Fruit fly (Drosophila melanogaster): ENCODE measurements around the gene Vps16B.

The Vps16B gene

dm6 chr3R:29835710-29836049 is 19.4 kb upstream of the Vps16B start, which contains the start of gene Prtl99C:
TSS of gene Prtl99C (plus strand) at chr3R:29835950.
- no peak for TF ChIP-seq Dll (optimal IDR thresholded peaks at IDR 0.05)
- TF ChIP-seq CG8478 (optimal IDR thresholded peaks at IDR 0.05) = no peak
- no peak for TF ChIP-seq EcR (GFP tag; optimal IDR thresholded peaks at IDR 0.05)

DNA sequence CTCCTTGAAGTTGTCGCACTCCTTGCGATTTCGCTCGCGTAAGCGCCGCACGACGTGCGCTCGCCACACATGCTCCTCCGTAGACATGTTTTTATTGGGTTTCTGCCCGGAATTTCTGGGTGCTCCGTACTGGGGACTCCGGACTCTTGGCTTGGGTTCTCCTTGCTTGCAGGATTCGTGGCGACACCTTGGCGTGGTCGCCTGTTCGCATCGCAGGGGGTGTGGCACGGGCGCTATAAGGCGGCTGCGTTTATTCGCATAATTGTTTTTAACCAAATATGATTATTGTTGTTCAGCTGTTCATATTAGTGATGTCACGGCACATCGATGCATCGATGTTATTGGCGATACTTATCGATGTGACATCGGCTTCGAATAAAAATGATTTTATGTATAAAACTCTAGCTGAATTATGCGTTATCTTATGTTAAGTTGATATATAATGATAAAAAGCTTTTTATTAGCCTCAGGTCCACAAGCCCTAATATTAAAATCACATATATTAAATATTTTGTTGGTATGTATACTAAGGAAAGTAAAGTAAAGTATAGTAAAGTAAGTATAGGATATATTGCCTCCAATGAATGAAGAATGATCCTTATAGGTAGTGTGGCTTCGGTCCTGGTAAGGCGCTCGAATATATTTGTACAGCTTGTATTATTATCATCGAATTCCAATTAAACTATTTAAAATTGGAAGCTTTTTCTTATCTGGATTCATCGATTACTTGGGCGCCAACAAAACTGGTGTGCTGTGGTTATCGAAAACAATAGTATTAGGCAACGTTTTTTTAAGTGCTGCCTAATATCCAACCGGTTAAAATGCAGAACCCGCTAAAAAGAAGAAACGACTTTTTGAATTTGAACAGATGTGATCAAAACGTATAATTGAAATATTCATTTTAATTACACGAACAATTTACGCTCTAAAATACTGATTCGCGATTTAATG is 18.8 kb upstream of the Vps16B start, which contains the start of gene Atg16:
TSS of gene Atg16 (minus strand) at position 343 of the 951 bp plus-strand sequence.
- TF ChIP-seq CG8478 (optimal IDR thresholded peaks at IDR 0.05) = no peak
- no peak for TF ChIP-seq EcR (GFP tag; optimal IDR thresholded peaks at IDR 0.05)
- TF ChIP-seq psq (optimal IDR thresholded peaks at IDR 0.05) = no peak
- no peak for TF ChIP-seq pan (optimal IDR thresholded peaks at IDR 0.05)

DNA sequence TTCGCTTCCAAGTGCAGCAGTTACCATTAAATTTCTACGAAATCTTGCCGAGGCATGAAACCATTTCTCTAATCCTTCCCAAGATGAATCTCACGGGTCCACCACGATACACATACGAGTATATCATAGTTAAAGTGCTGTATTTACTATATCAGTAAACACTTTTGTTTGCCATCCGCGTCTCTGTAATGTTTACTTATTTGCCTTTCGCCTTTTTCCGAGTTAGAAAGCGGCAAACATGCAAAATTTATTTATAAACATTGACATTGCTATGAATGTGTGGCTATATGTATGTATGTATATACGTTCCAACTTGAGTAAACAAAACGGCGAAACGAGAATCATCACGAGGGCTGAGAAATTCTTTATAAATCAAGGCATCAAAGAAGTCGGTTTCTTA is 14.7 kb upstream of the Vps16B start:
- TF ChIP-seq CG8478 (optimal IDR thresholded peaks at IDR 0.05) = no peak
- no peak for TF ChIP-seq usp (GFP tag; optimal IDR thresholded peaks at IDR 0.05)
- TF ChIP-seq psq (optimal IDR thresholded peaks at IDR 0.05) = no peak
- TF ChIP-seq pan (optimal IDR thresholded peaks at IDR 0.05) = no peak
- TF ChIP-seq EcR (GFP tag; optimal IDR thresholded peaks at IDR 0.05) = no peak
- no peak for TF ChIP-seq Dll (optimal IDR thresholded peaks at IDR 0.05)

DNA sequence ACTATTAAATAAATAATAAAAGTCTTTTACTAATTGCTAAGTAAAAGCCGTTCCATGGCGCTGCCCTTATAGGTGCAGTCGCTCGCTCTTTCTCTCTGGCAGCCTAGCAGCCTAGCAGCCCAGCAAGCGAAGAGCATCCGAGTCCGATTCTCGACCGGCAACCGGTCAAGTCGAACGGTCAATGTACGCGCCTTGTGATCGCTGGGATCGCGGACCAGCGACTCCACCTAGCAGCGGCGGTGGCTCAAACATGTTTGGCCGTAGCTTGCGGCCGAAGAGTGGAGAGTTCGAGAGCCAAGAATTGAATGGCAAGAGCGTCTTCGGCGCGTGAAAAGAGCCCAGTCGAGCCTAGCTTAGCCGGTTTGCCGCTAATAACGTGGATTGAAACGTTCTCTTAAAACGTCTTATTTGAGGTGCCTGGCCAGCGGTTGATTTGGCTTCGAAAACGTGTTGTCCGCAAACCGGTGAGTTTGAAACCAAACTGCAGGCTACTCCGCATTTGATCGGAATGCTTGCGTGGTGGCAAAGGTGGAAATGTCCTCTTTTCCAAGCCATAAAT is 13.1 kb upstream of the Vps16B start:
- TF ChIP-seq CG8478 (optimal IDR thresholded peaks at IDR 0.05) = no peak
- no peak for TF ChIP-seq Dll (optimal IDR thresholded peaks at IDR 0.05)
- no peak for TF ChIP-seq psq (optimal IDR thresholded peaks at IDR 0.05)
- TF ChIP-seq pan (optimal IDR thresholded peaks at IDR 0.05) = no peak
- TF ChIP-seq usp (GFP tag; optimal IDR thresholded peaks at IDR 0.05) = no peak
- no peak for TF ChIP-seq EcR (GFP tag; optimal IDR thresholded peaks at IDR 0.05)

DNA sequence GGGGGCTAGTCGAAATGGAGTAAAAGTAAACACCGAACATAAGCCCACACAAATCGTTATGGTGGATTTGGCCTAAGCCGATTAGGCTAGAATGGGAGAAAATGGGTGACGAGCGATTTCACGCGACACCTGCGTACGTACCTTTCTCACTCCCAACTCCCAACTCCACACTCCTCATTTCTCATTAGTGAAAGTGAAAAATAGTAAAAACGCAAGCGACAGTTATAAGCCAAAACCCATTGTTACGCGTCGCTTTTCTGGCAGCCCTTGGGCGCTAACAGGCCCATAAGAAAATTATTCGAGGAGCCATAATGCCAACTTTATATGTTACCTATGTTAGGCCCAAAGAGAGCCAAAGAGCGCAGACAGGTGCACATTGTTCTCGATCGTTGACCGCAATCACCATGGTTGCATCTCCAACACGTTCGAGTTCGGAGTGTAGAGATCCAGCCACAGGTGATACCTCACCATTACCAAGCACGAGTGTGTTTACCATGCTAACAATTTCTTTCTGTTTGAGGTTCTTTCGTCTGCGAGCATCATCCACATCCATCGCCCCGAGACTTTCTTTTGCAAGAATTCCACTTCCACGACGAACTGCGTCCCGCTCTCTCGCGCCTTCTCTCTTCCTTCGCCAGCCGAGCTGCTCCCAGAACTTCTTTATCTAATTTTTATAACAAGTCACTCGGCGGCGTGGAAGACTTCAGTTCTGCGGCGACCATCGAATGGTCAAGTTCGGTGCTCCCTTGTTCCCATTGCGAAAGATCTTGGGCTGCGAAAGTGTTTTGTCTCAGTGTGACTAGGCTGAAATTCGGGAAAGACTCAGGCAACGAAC is 2.4 kb upstream of the Vps16B start, which contains the start of gene neo:
TSS of gene neo (plus strand) at position 698 of the 835 bp plus-strand sequence.
- peak; percentile 16 for TF ChIP-seq Dll (optimal IDR thresholded peaks at IDR 0.05)
- no peak for TF ChIP-seq usp (GFP tag; optimal IDR thresholded peaks at IDR 0.05)

- no peak for TF ChIP-seq Dll (optimal IDR thresholded peaks at IDR 0.05)
- no peak for TF ChIP-seq usp (GFP tag; optimal IDR thresholded peaks at IDR 0.05)
- no peak for TF ChIP-seq CG8478 (optimal IDR thresholded peaks at IDR 0.05)
- no peak for TF ChIP-seq EcR (GFP tag; optimal IDR thresholded peaks at IDR 0.05)
- TF ChIP-seq pan (optimal IDR thresholded peaks at IDR 0.05) = no peak
- TF ChIP-seq psq (optimal IDR thresholded peaks at IDR 0.05) = no peak
Measured at dm6 chr3R:29817664-29818063, 1.4 kb upstream of the Vps16B start, which contains the start of gene CG7829. TSS of gene CG7829 (minus strand) at chr3R:29817764.

- TF ChIP-seq usp (GFP tag; optimal IDR thresholded peaks at IDR 0.05) (no peak), Dll (optimal IDR thresholded peaks at IDR 0.05) (no peak), psq (optimal IDR thresholded peaks at IDR 0.05) (no peak), CG8478 (optimal IDR thresholded peaks at IDR 0.05) (no peak), EcR (GFP tag; optimal IDR thresholded peaks at IDR 0.05) (no peak), pan (optimal IDR thresholded peaks at IDR 0.05) (no peak)
Measured at dm6 chr3R:29806682-29807393, 9.4 kb downstream of the Vps16B start, which contains the start of the genes ca and ncd. TSS of gene ca (plus strand) at chr3R:29806811. TSS of gene ncd (minus strand) at chr3R:29807127.

dm6 chr3R:29802753-29803313 is 13.4 kb downstream of the Vps16B start, which contains the start of the genes Etfb and CG7789:
TSS of gene Etfb (minus strand) at chr3R:29802945.
TSS of gene CG7789 (plus strand) at chr3R:29803196.
- TF ChIP-seq usp (GFP tag; optimal IDR thresholded peaks at IDR 0.05) (no peak), pan (optimal IDR thresholded peaks at IDR 0.05) (no peak), CG8478 (optimal IDR thresholded peaks at IDR 0.05) (no peak), psq (optimal IDR thresholded peaks at IDR 0.05) (no peak), EcR (GFP tag; optimal IDR thresholded peaks at IDR 0.05) (no peak), Dll (optimal IDR thresholded peaks at IDR 0.05) (no peak)

DNA sequence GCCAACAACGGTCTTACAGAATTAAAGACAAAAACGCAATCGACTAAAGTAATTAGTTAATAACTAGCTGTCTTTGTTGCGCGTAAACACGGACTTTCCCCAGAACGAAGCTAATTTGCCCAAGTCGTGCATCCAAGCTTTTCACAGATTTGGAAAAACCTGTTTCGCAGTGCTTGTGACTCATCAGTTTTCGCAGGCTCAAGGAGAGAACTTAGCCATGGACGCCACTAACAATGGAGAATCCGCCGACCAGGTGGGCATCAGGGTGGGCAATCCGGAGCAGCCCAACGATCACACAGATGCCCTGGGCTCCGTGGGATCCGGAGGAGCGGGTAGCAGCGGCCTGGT is 16.6 kb downstream of the Vps16B start:
- TF ChIP-seq psq (optimal IDR thresholded peaks at IDR 0.05) = no peak
- no peak for TF ChIP-seq pan (optimal IDR thresholded peaks at IDR 0.05)
- no peak for TF ChIP-seq EcR (GFP tag; optimal IDR thresholded peaks at IDR 0.05)
- no peak for TF ChIP-seq Dll (optimal IDR thresholded peaks at IDR 0.05)

dm6 chr3R:29798966-29799680 is 17.1 kb downstream of the Vps16B start, which contains the start of the genes Rnb and Drice:
TSS of gene Rnb (minus strand) at chr3R:29799354.
TSS of gene Drice (plus strand) at chr3R:29799658.
- TF ChIP-seq usp (GFP tag; optimal IDR thresholded peaks at IDR 0.05) (no peak), EcR (GFP tag; optimal IDR thresholded peaks at IDR 0.05) (no peak), CG8478 (optimal IDR thresholded peaks at IDR 0.05) (no peak), pan (optimal IDR thresholded peaks at IDR 0.05) (no peak), Dll (optimal IDR thresholded peaks at IDR 0.05) (no peak)

Data from whole organism.